Fruit fly (Drosophila melanogaster) whole organism, embryonic: ENCODE data around the gene CG10064.

Experiments
- Atf-2 ChIP-seq: fragments of 200-800 bp; sonication (Bioruptor generic); optimal IDR thresholded peaks from 2 replicates; lab custom pipeline; 2016; ENCODE audit warnings: missing biosample characterization, missing genetic modification characterization
- B-H2 ChIP-seq: fragments of 200-800 bp; sonication (Bioruptor generic); optimal IDR thresholded peaks from 2 replicates; lab custom pipeline; 2018; ENCODE audit warnings: missing biosample characterization, mild to moderate bottlenecking, missing genetic modification characterization
- BEAF-32 ChIP-seq: fragments of 200-800 bp; sonication (Bioruptor generic); optimal IDR thresholded peaks from 3 replicates; lab custom pipeline; 2017; ENCODE audit warnings: missing biosample characterization, missing genetic modification characterization, mild to moderate bottlenecking, moderate library complexity, missing genetic modification reagents
- Bgb ChIP-seq: fragments of 200-800 bp; sonication (Bioruptor generic); IDR thresholded peaks from 2 replicates; pipeline ENCODE4 v1.3.6; 2022; ENCODE audit warnings: missing biosample characterization, missing genetic modification characterization; ENCODE audit not compliant: partially characterized antibody
- CG10565 ChIP-seq: fragments of 200-800 bp; sonication (Bioruptor generic); optimal IDR thresholded peaks from 3 replicates; lab custom pipeline; 2016; ENCODE audit warnings: missing biosample characterization, mild to moderate bottlenecking, missing genetic modification characterization
- CG11247 ChIP-seq: fragments of 200-800 bp; sonication (Bioruptor generic); IDR thresholded peaks from 2 replicates; pipeline ENCODE4 v1.3.6; 2022; ENCODE audit warnings: missing biosample characterization, missing genetic modification characterization
- CG12659 ChIP-seq: fragments of 200-800 bp; sonication (Bioruptor generic); optimal IDR thresholded peaks from 3 replicates; lab custom pipeline; 2017; ENCODE audit warnings: mild to moderate bottlenecking, missing biosample characterization, missing genetic modification reagents, missing genetic modification characterization
- CG12769 ChIP-seq: fragments of 200-800 bp; sonication (Bioruptor generic); optimal IDR thresholded peaks from 2 replicates; lab custom pipeline; 2019; ENCODE audit warnings: missing biosample characterization, mild to moderate bottlenecking, missing genetic modification characterization, moderate library complexity
- CG13123 ChIP-seq: fragments of 200-800 bp; sonication (Bioruptor generic); optimal IDR thresholded peaks from 2 replicates; lab custom pipeline; 2016; ENCODE audit warnings: missing biosample characterization, missing genetic modification characterization
- CG15601 ChIP-seq: fragments of 200-800 bp; sonication (Bioruptor generic); optimal IDR thresholded peaks from 3 replicates; lab custom pipeline; 2019; ENCODE audit warnings: missing biosample characterization, mild to moderate bottlenecking, missing genetic modification characterization, moderate library complexity
- CG1603 ChIP-seq: fragments of 200-800 bp; sonication (Bioruptor generic); optimal IDR thresholded peaks from 2 replicates; lab custom pipeline; 2019; ENCODE audit warnings: missing biosample characterization, mild to moderate bottlenecking, missing genetic modification characterization, moderate library complexity
- CG17568 ChIP-seq: fragments of 200-800 bp; sonication (Bioruptor generic); optimal IDR thresholded peaks from 2 replicates; lab custom pipeline; 2018; ENCODE audit warnings: missing biosample characterization, mild to moderate bottlenecking, missing genetic modification characterization, moderate library complexity
- CG17912 ChIP-seq: fragments of 200-800 bp; sonication (Bioruptor generic); optimal IDR thresholded peaks from 2 replicates; lab custom pipeline; 2018; ENCODE audit warnings: missing biosample characterization, mild to moderate bottlenecking, missing genetic modification characterization
- CG18011 ChIP-seq: fragments of 200-800 bp; sonication (Bioruptor generic); optimal IDR thresholded peaks from 2 replicates; lab custom pipeline; 2017; ENCODE audit warnings: missing biosample characterization, missing genetic modification characterization, mild to moderate bottlenecking, moderate library complexity, missing genotype
- CG18764 ChIP-seq: fragments of 200-800 bp; sonication (Bioruptor generic); optimal IDR thresholded peaks from 3 replicates; lab custom pipeline; 2016; ENCODE audit warnings: missing biosample characterization, missing genetic modification characterization
- CG2678 ChIP-seq: fragments of 200-800 bp; sonication (Bioruptor generic); optimal IDR thresholded peaks from 3 replicates; lab custom pipeline; 2019; ENCODE audit warnings: missing biosample characterization, mild to moderate bottlenecking, missing genetic modification characterization, moderate library complexity
- CG31365 ChIP-seq: fragments of 200-800 bp; sonication (Bioruptor generic); optimal IDR thresholded peaks from 2 replicates; lab custom pipeline; 2018; ENCODE audit warnings: missing biosample characterization, mild to moderate bottlenecking, missing genetic modification characterization
- CG3407 ChIP-seq: fragments of 200-800 bp; sonication (Bioruptor generic); optimal IDR thresholded peaks from 2 replicates; lab custom pipeline; 2018; ENCODE audit warnings: missing biosample characterization, mild to moderate bottlenecking, missing genetic modification characterization
- CG6654 ChIP-seq: fragments of 200-800 bp; sonication (Bioruptor generic); optimal IDR thresholded peaks from 2 replicates; lab custom pipeline; 2017; ENCODE audit warnings: missing biosample characterization, mild to moderate bottlenecking, missing genetic modification characterization
- CG7745 ChIP-seq: fragments of 200-800 bp; sonication (Bioruptor generic); optimal IDR thresholded peaks from 2 replicates; lab custom pipeline; 2018; ENCODE audit warnings: missing biosample characterization, mild to moderate bottlenecking, missing genetic modification characterization, moderate library complexity
- CG8478 ChIP-seq: fragments of >200 bp; optimal IDR thresholded peaks from 2 replicates; lab custom pipeline; 2018
- CG9609 ChIP-seq: fragments of 200-800 bp; sonication (Bioruptor generic); optimal IDR thresholded peaks from 3 replicates; lab custom pipeline; 2016; ENCODE audit warnings: missing biosample characterization, missing genetic modification characterization
- CG9932 ChIP-seq: fragments of 200-800 bp; sonication (Bioruptor generic); IDR thresholded peaks from 2 replicates; pipeline ENCODE4 v1.3.6; 2022; ENCODE audit warnings: missing biosample characterization, missing genetic modification characterization
- CrebB ChIP-seq: fragments of 200-800 bp; sonication (Bioruptor generic); optimal IDR thresholded peaks from 3 replicates; lab custom pipeline; 2018; ENCODE audit warnings: missing biosample characterization, mild to moderate bottlenecking, missing genetic modification characterization
- Fer2 ChIP-seq: fragments of 200-800 bp; sonication (Bioruptor generic); optimal IDR thresholded peaks from 2 replicates; lab custom pipeline; 2018; ENCODE audit warnings: missing biosample characterization, mild to moderate bottlenecking, missing genetic modification characterization, moderate library complexity
- Hmr ChIP-seq: fragments of 200-800 bp; sonication (Bioruptor generic); optimal IDR thresholded peaks from 3 replicates; lab custom pipeline; 2017; ENCODE audit warnings: mild to moderate bottlenecking, missing biosample characterization, missing genetic modification reagents, missing genetic modification characterization
- Hr51 ChIP-seq, 2 experiments: fragments of 200-800 bp; sonication (Bioruptor generic); optimal IDR thresholded peaks; 2 replicates in 1 of 2; 3 replicates in 1 of 2; lab custom pipeline; 2016 to 2018; ENCODE audit warnings: missing biosample characterization in 2 of 2, missing genetic modification characterization in 2 of 2, mild to moderate bottlenecking in 1 of 2, moderate library complexity in 1 of 2
- MESR4 ChIP-seq: fragments of 200-800 bp; sonication (Bioruptor generic); optimal IDR thresholded peaks from 2 replicates; lab custom pipeline; 2018; ENCODE audit warnings: missing biosample characterization, mild to moderate bottlenecking, missing genetic modification characterization, moderate library complexity
- MTF-1 ChIP-seq: fragments of 200-800 bp; sonication (Bioruptor generic); optimal IDR thresholded peaks from 2 replicates; lab custom pipeline; 2018; ENCODE audit warnings: missing biosample characterization, mild to moderate bottlenecking, missing genetic modification characterization, borderline replicate concordance
- Opbp ChIP-seq: fragments of 200-800 bp; sonication (Bioruptor generic); IDR thresholded peaks from 3 replicates; pipeline ENCODE4 v1.3.6; 2022; ENCODE audit warnings: missing biosample characterization, missing genetic modification characterization; ENCODE audit not compliant: partially characterized antibody
- Sox100B ChIP-seq: fragments of 200-800 bp; sonication (Bioruptor generic); optimal IDR thresholded peaks from 3 replicates; lab custom pipeline; 2018; ENCODE audit warnings: missing biosample characterization, mild to moderate bottlenecking, missing genetic modification characterization
- Ssrp ChIP-seq: fragments of 200-800 bp; sonication (Bioruptor generic); optimal IDR thresholded peaks from 2 replicates; lab custom pipeline; 2018; ENCODE audit warnings: missing biosample characterization, mild to moderate bottlenecking, missing genetic modification characterization, moderate library complexity
- Taf1 ChIP-seq: fragments of 200-800 bp; sonication (Bioruptor generic); IDR thresholded peaks from 2 replicates; pipeline ENCODE4 v1.3.6; 2022; ENCODE audit warnings: missing biosample characterization, missing genetic modification characterization
- Tbp ChIP-seq: fragments of >200 bp; optimal IDR thresholded peaks from 2 replicates; lab custom pipeline; 2018; ENCODE audit warnings: missing biosample characterization, missing genetic modification characterization
- YL-1 ChIP-seq: fragments of 200-800 bp; sonication (Bioruptor generic); optimal IDR thresholded peaks from 3 replicates; lab custom pipeline; 2017; ENCODE audit warnings: missing biosample characterization, mild to moderate bottlenecking, missing genetic modification characterization
- ara ChIP-seq: fragments of 200-800 bp; sonication (Bioruptor generic); IDR thresholded peaks from 2 replicates; pipeline ENCODE4 v1.3.6; 2022; ENCODE audit warnings: missing biosample characterization, missing genetic modification characterization
- ase ChIP-seq: fragments of 200-800 bp; sonication (Bioruptor generic); IDR thresholded peaks from 3 replicates; pipeline ENCODE4 v1.3.6; 2022; ENCODE audit warnings: missing biosample characterization, missing genetic modification characterization
- gcm2 ChIP-seq: fragments of 200-800 bp; sonication (Bioruptor generic); optimal IDR thresholded peaks from 2 replicates; lab custom pipeline; 2016; ENCODE audit warnings: missing biosample characterization, missing genetic modification characterization
- hbn ChIP-seq: fragments of 200-800 bp; sonication (Bioruptor generic); IDR thresholded peaks from 2 replicates; pipeline ENCODE4 v1.3.6; 2022; ENCODE audit warnings: missing biosample characterization, missing genetic modification characterization; ENCODE audit not compliant: partially characterized antibody
- insv ChIP-seq, 2 experiments: fragments of 200-800 bp; sonication (Bioruptor generic); optimal IDR thresholded peaks; 3 replicates each; lab custom pipeline; 2016 to 2018; ENCODE audit warnings: missing biosample characterization in 2 of 2, missing genetic modification characterization in 2 of 2
- jing ChIP-seq: fragments of 200-800 bp; sonication (Bioruptor generic); optimal IDR thresholded peaks from 2 replicates; lab custom pipeline; 2018; ENCODE audit warnings: missing biosample characterization, mild to moderate bottlenecking, missing genetic modification characterization
- lab ChIP-seq: fragments of 200-800 bp; sonication (Bioruptor generic); optimal IDR thresholded peaks from 3 replicates; lab custom pipeline; 2017; ENCODE audit warnings: missing biosample characterization, missing genetic modification characterization, mild to moderate bottlenecking, moderate library complexity, missing genetic modification reagents
- lbe ChIP-seq: fragments of 200-800 bp; sonication (Bioruptor generic); optimal IDR thresholded peaks from 2 replicates; lab custom pipeline; 2016; ENCODE audit warnings: missing biosample characterization, mild to moderate bottlenecking, missing genetic modification characterization
- odd ChIP-seq: fragments of 200-800 bp; sonication (Bioruptor generic); optimal IDR thresholded peaks from 2 replicates; lab custom pipeline; 2017; ENCODE audit warnings: missing biosample characterization, mild to moderate bottlenecking, missing genetic modification characterization
- onecut ChIP-seq: fragments of 200-800 bp; sonication (Bioruptor generic); IDR thresholded peaks from 2 replicates; pipeline ENCODE4 v1.3.6; 2022; ENCODE audit warnings: missing biosample characterization, missing genetic modification characterization
- pnt ChIP-seq: fragments of 200-800 bp; sonication (Bioruptor generic); optimal IDR thresholded peaks from 3 replicates; lab custom pipeline; 2016; ENCODE audit warnings: missing biosample characterization, missing genetic modification characterization
- so ChIP-seq: fragments of 200-800 bp; sonication (Bioruptor generic); IDR thresholded peaks from 3 replicates; pipeline ENCODE4 v1.3.6; 2022; ENCODE audit warnings: missing biosample characterization, missing genetic modification characterization
- vnd ChIP-seq: fragments of 200-800 bp; sonication (Bioruptor generic); IDR thresholded peaks from 3 replicates; pipeline ENCODE4 v1.3.6; 2022; ENCODE audit warnings: missing biosample characterization, missing genetic modification characterization; ENCODE audit not compliant: partially characterized antibody
- vvl ChIP-seq: fragments of 200-800 bp; sonication (Bioruptor generic); IDR thresholded peaks from 2 replicates; pipeline ENCODE4 v1.3.6; 2022; ENCODE audit warnings: missing biosample characterization, missing genetic modification characterization
- wor ChIP-seq: fragments of 200-800 bp; sonication (Bioruptor generic); IDR thresholded peaks from 2 replicates; pipeline ENCODE4 v1.3.6; 2022; ENCODE audit warnings: missing biosample characterization, missing genetic modification characterization

The CG10064 gene

dm6 chr3L:6977391-6977790, 9.7 kb upstream of the CG10064 start (continued):
- TF ChIP-seq ara (GFP tag; lab: Robert Waterston, UW) (peak; percentile 35; the same call in 1 of the 2 replicates), CG17568 (GFP tag; lab: Kevin White, UChicago) (no peak), Hr51 (GFP tag; optimal IDR thresholded peaks at IDR 0.05; lab: Kevin White, UChicago) (peak in 1 of 2 experiments; percentile 76), lab (GFP tag; lab: Kevin White, UChicago) (peak; percentile 68), CG12769 (tag; lab: Kevin White, UChicago) (no peak), CG12659 (GFP tag; lab: Kevin White, UChicago) (peak; percentile 32), CG9609 (GFP tag; lab: Kevin White, UChicago) (no peak), Fer2 (tag; lab: Kevin White, UChicago) (no peak), CG13123 (GFP tag; lab: Kevin White, UChicago) (no peak), CG11247 (GFP tag; lab: Robert Waterston, UW) (peak; percentile 37; the same call in 1 of the 2 replicates), MTF-1 (GFP tag; lab: Kevin White, UChicago) (peak; percentile 31), CrebB (tag; lab: Kevin White, UChicago) (no peak), vnd (GFP tag; lab: Robert Waterston, UW) (no peak), so (GFP tag; lab: Robert Waterston, UW) (peak; percentile 74; the same call in 2 of the 3 replicates), ase (GFP tag; lab: Robert Waterston, UW) (no peak), CG31365 (no peak), CG15601 (tag; lab: Kevin White, UChicago) (peak; percentile 60), YL-1 (no peak), hbn (no peak), CG10565 (GFP tag; lab: Kevin White, UChicago) (no peak), BEAF-32 (no peak), CG7745 (no peak), Bgb (GFP tag; lab: Robert Waterston, UW) (no peak), pnt (no peak), CG8478 (lab: Kevin White, UChicago) (no peak), CG17912 (GFP tag; lab: Kevin White, UChicago) (no peak), insv (GFP tag; optimal IDR thresholded peaks at IDR 0.05; lab: Kevin White, UChicago) (no peak), CG6654 (GFP tag; lab: Kevin White, UChicago) (no peak), odd (peak; percentile 20), CG9932 (GFP tag; lab: Robert Waterston, UW) (no peak), Opbp (no peak), CG3407 (GFP tag; lab: Kevin White, UChicago) (peak; percentile 40), CG18011 (GFP tag; lab: Kevin White, UChicago) (no peak), CG2678 (tag; lab: Kevin White, UChicago) (peak; percentile 66), CG1603 (tag; lab: Kevin White, UChicago) (no peak), jing (GFP tag; lab: Kevin White, UChicago) (no peak), vvl (GFP tag; lab: Robert Waterston, UW) (peak; percentile 86), Atf-2 (GFP tag; lab: Kevin White, UChicago) (no peak), lbe (GFP tag; lab: Kevin White, UChicago) (peak; percentile 33), Tbp (GFP tag; lab: Kevin White, UChicago) (no peak), Taf1 (GFP tag; lab: Robert Waterston, UW) (no peak), wor (GFP tag; lab: Robert Waterston, UW) (peak; percentile 44), Ssrp (tag; lab: Kevin White, UChicago) (peak; percentile 64), gcm2 (GFP tag; lab: Kevin White, UChicago) (no peak), CG18764 (peak; percentile 23), Sox100B (GFP tag; lab: Kevin White, UChicago) (peak; percentile 63), B-H2 (GFP tag; lab: Kevin White, UChicago) (no peak), Hmr (peak; percentile 25), MESR4 (GFP tag; lab: Kevin White, UChicago) (no peak), onecut (GFP tag; lab: Robert Waterston, UW) (0 out of 2 replicates have a peak, but pooled peaks have one; percentile 12)
